Fruit fly (Drosophila melanogaster) whole organism, adult: ENCODE results near the gene Npc2c.

Experiments
- CG11617 ChIP-seq: fragments of 200-800 bp; sonication (Bioruptor generic); optimal IDR thresholded peaks from 2 replicates; lab custom pipeline; 2017; ENCODE audit warnings: mild to moderate bottlenecking, missing biosample characterization, missing genetic modification reagents, missing genetic modification characterization
- CG12768 ChIP-seq: fragments of 200-800 bp; sonication (Bioruptor generic); optimal IDR thresholded peaks from 2 replicates; lab custom pipeline; 2017; ENCODE audit warnings: missing biosample characterization, missing genetic modification characterization, mild to moderate bottlenecking, moderate library complexity, missing genetic modification reagents
- CG1620 ChIP-seq: fragments of 200-800 bp; sonication (Bioruptor generic); optimal IDR thresholded peaks from 2 replicates; lab custom pipeline; 2016; ENCODE audit warnings: missing biosample characterization, missing genetic modification characterization
- CG33017 ChIP-seq: fragments of 200-800 bp; sonication (Bioruptor generic); optimal IDR thresholded peaks from 2 replicates; lab custom pipeline; 2018; ENCODE audit warnings: missing biosample characterization, mild to moderate bottlenecking, missing genetic modification characterization, moderate library complexity
- CG7101 ChIP-seq: fragments of 200-800 bp; sonication (Bioruptor generic); optimal IDR thresholded peaks from 2 replicates; lab custom pipeline; 2018; ENCODE audit warnings: missing biosample characterization, mild to moderate bottlenecking, missing genetic modification characterization, moderate library complexity
- Crg-1 ChIP-seq: fragments of 200-800 bp; sonication (Bioruptor generic); optimal IDR thresholded peaks from 2 replicates; lab custom pipeline; 2016; ENCODE audit warnings: missing biosample characterization, missing genetic modification characterization
- Hr96 ChIP-seq: fragments of 200-800 bp; sonication (Bioruptor generic); optimal IDR thresholded peaks from 2 replicates; lab custom pipeline; 2016; ENCODE audit warnings: missing biosample characterization, missing genetic modification characterization
- Mnt ChIP-seq: fragments of 200-800 bp; sonication (Bioruptor generic); optimal IDR thresholded peaks from 2 replicates; lab custom pipeline; 2016; ENCODE audit warnings: missing biosample characterization, mild to moderate bottlenecking, missing genetic modification characterization
- tj ChIP-seq: fragments of 200-800 bp; sonication (Bioruptor generic); optimal IDR thresholded peaks from 3 replicates; lab custom pipeline; 2017; ENCODE audit warnings: missing biosample characterization, mild to moderate bottlenecking, missing genetic modification characterization, moderate library complexity

DNA sequence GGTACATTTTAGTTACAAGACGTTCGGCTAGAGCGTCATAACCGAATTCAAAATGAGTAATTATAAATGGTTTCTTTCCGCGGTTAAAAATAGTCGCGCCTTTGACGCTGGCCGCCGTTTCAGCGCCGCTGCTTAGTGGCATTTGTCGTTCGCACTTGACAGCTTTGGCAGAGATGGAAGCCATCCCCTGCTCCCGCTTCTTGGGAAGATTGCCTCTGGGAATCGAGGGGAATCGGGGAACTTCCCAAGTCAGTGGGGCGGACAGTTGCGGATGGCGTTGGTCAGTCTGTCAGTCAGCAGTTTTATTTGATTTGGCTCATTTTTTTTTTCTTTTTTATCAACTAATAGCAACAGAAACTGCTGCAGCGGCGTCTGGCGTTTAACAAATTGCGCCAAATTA is 46.7 kb downstream of the Npc2c start:
- TF ChIP-seq Hr96 (GFP tag; lab: Kevin White, UChicago) (no peak), Crg-1 (GFP tag; lab: Kevin White, UChicago) (no peak), CG7101 (tag; lab: Kevin White, UChicago) (no peak), CG12768 (GFP tag; lab: Kevin White, UChicago) (no peak), Mnt (GFP tag; lab: Kevin White, UChicago) (no peak), CG33017 (tag; lab: Kevin White, UChicago) (no peak), tj (GFP tag; lab: Kevin White, UChicago) (no peak), CG11617 (GFP tag; lab: Kevin White, UChicago) (no peak), CG1620 (GFP tag; lab: Kevin White, UChicago) (no peak)
